Fruit fly (Drosophila melanogaster) whole organism, embryonic: Measurements from ENCODE around the gene eIF3d1.
A peak's percentile ranks its signal among the peaks of the same experiment; 100 is the strongest.

ENCODE experiments used
- CG1647 ChIP-seq: fragments of 200-800 bp; sonication (Bioruptor generic); optimal IDR thresholded peaks from 3 replicates; lab custom pipeline; 2016; ENCODE audit warnings: missing biosample characterization, missing genetic modification characterization
- CG18011 ChIP-seq: fragments of 200-800 bp; sonication (Bioruptor generic); optimal IDR thresholded peaks from 2 replicates; lab custom pipeline; 2017; ENCODE audit warnings: missing biosample characterization, missing genetic modification characterization, mild to moderate bottlenecking, moderate library complexity, missing genotype
- CG7357 ChIP-seq: fragments of 200-800 bp; sonication (Bioruptor generic); IDR thresholded peaks from 3 replicates; pipeline ENCODE4 v1.3.6; 2022; ENCODE audit warnings: missing biosample characterization, missing genetic modification characterization
- CG8478 ChIP-seq: fragments of >200 bp; optimal IDR thresholded peaks from 2 replicates; lab custom pipeline; 2018
- CG8944 ChIP-seq: fragments of 200-800 bp; sonication (Bioruptor generic); optimal IDR thresholded peaks from 3 replicates; lab custom pipeline; 2016; ENCODE audit warnings: missing biosample characterization, missing genetic modification characterization
- Doc3 ChIP-seq: fragments of 200-800 bp; sonication (Bioruptor generic); IDR thresholded peaks from 3 replicates; pipeline ENCODE4 v1.3.6; 2022; ENCODE audit warnings: missing biosample characterization, missing genetic modification characterization; ENCODE audit not compliant: partially characterized antibody
- Lim3 ChIP-seq: fragments of 200-800 bp; sonication (Bioruptor generic); IDR thresholded peaks from 2 replicates; pipeline ENCODE4 v1.3.6; 2022; ENCODE audit warnings: missing biosample characterization, missing genetic modification characterization
- Sox100B ChIP-seq: fragments of 200-800 bp; sonication (Bioruptor generic); optimal IDR thresholded peaks from 3 replicates; lab custom pipeline; 2018; ENCODE audit warnings: missing biosample characterization, mild to moderate bottlenecking, missing genetic modification characterization
- dmrt99B ChIP-seq: fragments of 200-800 bp; sonication (Bioruptor generic); optimal IDR thresholded peaks from 2 replicates; lab custom pipeline; 2018; ENCODE audit warnings: missing biosample characterization, mild to moderate bottlenecking, missing genetic modification characterization, moderate library complexity
- lab ChIP-seq: fragments of 200-800 bp; sonication (Bioruptor generic); optimal IDR thresholded peaks from 3 replicates; lab custom pipeline; 2017; ENCODE audit warnings: missing biosample characterization, missing genetic modification characterization, mild to moderate bottlenecking, moderate library complexity, missing genetic modification reagents
- psq ChIP-seq: fragments of 200-800 bp; sonication (Bioruptor generic); optimal IDR thresholded peaks from 2 replicates; lab custom pipeline; 2017; ENCODE audit warnings: missing biosample characterization, missing genetic modification characterization
- sima ChIP-seq: fragments of 200-800 bp; sonication (Bioruptor generic); optimal IDR thresholded peaks from 2 replicates; lab custom pipeline; 2016; ENCODE audit warnings: missing biosample characterization, missing genetic modification characterization
- so ChIP-seq: fragments of 200-800 bp; sonication (Bioruptor generic); IDR thresholded peaks from 3 replicates; pipeline ENCODE4 v1.3.6; 2022; ENCODE audit warnings: missing biosample characterization, missing genetic modification characterization

DNA sequence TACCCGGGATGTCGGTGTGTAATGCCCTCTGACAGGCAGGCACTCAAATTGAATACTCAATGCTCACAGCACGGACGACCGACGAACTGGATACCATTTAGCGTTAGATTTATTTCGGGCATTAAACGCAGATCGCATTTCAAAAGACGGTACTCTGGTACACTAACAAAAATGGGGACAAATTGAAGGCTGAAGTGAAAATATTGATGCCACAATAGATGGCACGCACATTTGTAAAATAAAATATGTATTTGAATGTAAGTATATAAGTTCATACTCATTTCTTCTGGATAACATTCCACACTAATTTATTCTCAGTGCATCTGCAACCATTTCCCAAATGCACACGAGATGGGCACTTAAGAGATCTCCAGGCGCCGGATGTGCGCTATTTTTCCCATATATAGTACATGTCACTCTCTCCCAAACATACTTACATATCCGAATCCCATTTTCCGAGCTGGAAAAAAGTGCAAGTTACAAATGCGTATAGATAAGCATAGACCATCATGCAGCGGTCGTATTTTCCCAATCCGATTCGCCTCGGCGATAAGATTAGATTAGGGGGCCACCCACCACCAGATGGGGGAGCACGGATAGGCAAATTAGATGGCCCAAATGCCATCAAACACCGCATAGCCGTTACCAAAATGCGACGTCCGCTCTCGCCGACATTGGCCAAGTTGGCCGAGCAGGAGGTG is 29.8 kb downstream of the eIF3d1 start, which contains the start of gene CG10301:
- TF ChIP-seq CG8478 (lab: Kevin White, UChicago) (no peak), CG8944 (GFP tag; lab: Kevin White, UChicago) (peak; percentile 22), lab (peak; percentile 43), psq (GFP tag; lab: Kevin White, UChicago) (no peak), CG1647 (GFP tag; lab: Kevin White, UChicago) (peak; percentile 25), sima (no peak), Lim3 (GFP tag; lab: Robert Waterston, UW) (no peak), Doc3 (GFP tag; lab: Robert Waterston, UW) (no peak), Sox100B (GFP tag; lab: Kevin White, UChicago) (peak; percentile 50), CG18011 (GFP tag; lab: Kevin White, UChicago) (no peak), dmrt99B (peak; percentile 66), CG7357 (GFP tag; lab: Robert Waterston, UW) (0 out of 3 replicates have a peak, but pooled peaks have one; percentile 31), so (GFP tag; lab: Robert Waterston, UW) (peak; percentile 41; the same call in 1 of the 3 replicates)
